Worm (Caenorhabditis elegans) whole organism, midembryonic: ENCODE data around the gene C31G12.1.

ENCODE experiments used
- T22C8.4 ChIP-seq: fragments of 200-800 bp; sonication (Bioruptor generic); IDR thresholded peaks from 2 replicates; pipeline ENCODE4 v1.3.6; 2022; ENCODE audit warnings: missing genetic modification characterization, missing compliant biosample characterization
- cog-1 ChIP-seq: sonication (generic microtip); optimal IDR thresholded peaks from 2 replicates; lab custom pipeline; 2016; ENCODE audit warnings: missing genetic modification characterization, missing compliant biosample characterization
- flt-1 ChIP-seq: fragments of 200-800 bp; sonication (Bioruptor generic); IDR thresholded peaks from 2 replicates; pipeline ENCODE4 v1.3.6; 2022; ENCODE audit warnings: missing genetic modification characterization, missing compliant biosample characterization
- klf-2 ChIP-seq: fragments of 200-800 bp; sonication (Bioruptor generic); conservative IDR thresholded peaks from 2 replicates; pipeline ENCODE4 v1.3.6; 2022; ENCODE audit warnings: missing genetic modification reagents, missing genetic modification characterization, missing compliant biosample characterization
- med-1 ChIP-seq: sonication (generic microtip); optimal IDR thresholded peaks from 2 replicates; lab custom pipeline; 2017; ENCODE audit warnings: missing genetic modification characterization, mild to moderate bottlenecking, missing compliant biosample characterization, antibody characterized with exemption, missing genetic modification reagents; ENCODE audit not compliant: insufficient read depth
- ref-1 ChIP-seq: fragments of 200-800 bp; sonication (Bioruptor generic); conservative IDR thresholded peaks from 2 replicates; pipeline ENCODE4 v1.3.6; 2022; ENCODE audit warnings: missing genetic modification reagents, missing genetic modification characterization, missing compliant biosample characterization
- tab-1 ChIP-seq: fragments of 200-800 bp; sonication (Bioruptor generic); IDR thresholded peaks from 2 replicates; pipeline ENCODE4 v1.3.6; 2022; ENCODE audit warnings: missing genetic modification characterization, missing compliant biosample characterization
- ztf-23 ChIP-seq: fragments of 200-800 bp; sonication (Bioruptor generic); IDR thresholded peaks from 2 replicates; pipeline ENCODE4 v1.3.6; 2022; ENCODE audit warnings: missing genetic modification reagents, missing genetic modification characterization, missing compliant biosample characterization
- ztf-29 ChIP-seq: fragments of 200-800 bp; sonication (Bioruptor generic); IDR thresholded peaks from 2 replicates; pipeline ENCODE4 v1.3.6; 2022; ENCODE audit warnings: missing genetic modification reagents, missing genetic modification characterization, missing compliant biosample characterization

ce11 chrV:18184910-18185309, 5.1 kb downstream of the C31G12.1 start, which contains the start of gene C31G12.3:
- TF ChIP-seq klf-2 (GFP tag; lab: Robert Waterston, UW) = no peak
- TF ChIP-seq ztf-23 = no peak
- no peak for TF ChIP-seq flt-1 (GFP tag; lab: Robert Waterston, UW)
- TF ChIP-seq ztf-29 (GFP tag; lab: Robert Waterston, UW) = no peak
- TF ChIP-seq ref-1 (GFP tag; lab: Robert Waterston, UW) = no peak
- TF ChIP-seq tab-1 = no peak
- TF ChIP-seq med-1 = no peak
- TF ChIP-seq T22C8.4 = no peak
- TF ChIP-seq cog-1 (tag; lab: Kevin White, UChicago) = no peak
